Worm (Caenorhabditis elegans): Measurements from ENCODE around the gene rab-19.

The rab-19 gene

DNA sequence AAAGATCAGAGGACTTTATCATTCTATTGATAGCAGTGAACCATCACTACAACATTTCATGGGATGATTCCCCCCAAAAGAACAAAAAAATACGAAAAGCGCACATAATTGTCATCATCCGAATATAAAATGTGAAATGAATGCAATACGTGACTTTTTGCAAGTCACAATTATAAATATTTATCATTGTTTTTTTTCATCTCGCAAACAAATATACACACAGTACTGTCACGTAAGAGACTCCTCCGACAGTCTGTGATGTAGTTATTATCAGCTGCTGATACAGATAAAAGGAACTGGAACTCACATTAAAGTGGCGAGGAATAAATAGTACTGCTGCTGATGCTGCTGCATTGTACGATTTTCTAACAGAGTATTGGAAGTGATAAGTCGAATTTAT is 12.2 kb upstream of the rab-19 start (continued):
- TF ChIP-seq nhr-43 (tag; optimal IDR thresholded peaks at IDR 0.05; ENCODE audit: poor library complexity, severe bottlenecking): peak; percentile 8
- no peak for TF ChIP-seq daf-12 (tag; optimal IDR thresholded peaks at IDR 0.05)
- TF ChIP-seq fkh-10 (GFP tag; optimal IDR thresholded peaks at IDR 0.05): no peak
- no peak for TF ChIP-seq nfya-1 (tag; optimal IDR thresholded peaks at IDR 0.05; ENCODE audit: insufficient read depth)
- no peak for TF ChIP-seq hmg-11 (tag; optimal IDR thresholded peaks at IDR 0.05)
- TF ChIP-seq nhr-25 (tag; optimal IDR thresholded peaks at IDR 0.05): no peak
- no peak for TF ChIP-seq tbx-2 (tag; optimal IDR thresholded peaks at IDR 0.05)
- no peak for TF ChIP-seq nhr-23 (tag; optimal IDR thresholded peaks at IDR 0.05)
- no peak for TF ChIP-seq elt-1 (tag; optimal IDR thresholded peaks at IDR 0.05)
- no peak for TF ChIP-seq nhr-12 (tag; optimal IDR thresholded peaks at IDR 0.05)

ce11 chrIV:13395255-13395654 is 11.1 kb upstream of the rab-19 start:
- TF ChIP-seq pha-4 (tag; optimal IDR thresholded peaks at IDR 0.05): peak; percentile 81
- TF ChIP-seq nhr-77 (tag; optimal IDR thresholded peaks at IDR 0.05): no peak
- TF ChIP-seq lin-15B (tag; optimal IDR thresholded peaks at IDR 0.05): peak; percentile 45
- TF ChIP-seq ceh-16 (tag; optimal IDR thresholded peaks at IDR 0.05): no peak
- no peak for TF ChIP-seq nhr-237 (tag; optimal IDR thresholded peaks at IDR 0.05)
- no peak for TF ChIP-seq eor-1 (tag; optimal IDR thresholded peaks at IDR 0.05)
- peak; percentile 93 for TF ChIP-seq nhr-43 (tag; optimal IDR thresholded peaks at IDR 0.05; ENCODE audit: poor library complexity, severe bottlenecking)
- peak; percentile 70 for TF ChIP-seq fkh-10 (GFP tag; optimal IDR thresholded peaks at IDR 0.05)
- TF ChIP-seq sea-2 (GFP tag; optimal IDR thresholded peaks at IDR 0.05): no peak
- TF ChIP-seq nhr-67 (tag; optimal IDR thresholded peaks at IDR 0.05): no peak
- TF ChIP-seq nhr-23 (tag; optimal IDR thresholded peaks at IDR 0.05): peak; percentile 82
- TF ChIP-seq tbx-2 (tag; optimal IDR thresholded peaks at IDR 0.05): peak; percentile 73
- TF ChIP-seq ztf-4 (tag; optimal IDR thresholded peaks at IDR 0.05): peak; percentile 38
- no peak for TF ChIP-seq nhr-28 (tag; optimal IDR thresholded peaks at IDR 0.05)
- no peak for TF ChIP-seq ztf-11 (tag; optimal IDR thresholded peaks at IDR 0.05)
- TF ChIP-seq R02D3.7 (tag; optimal IDR thresholded peaks at IDR 0.05): peak; percentile 66
- peak; percentile 63 for TF ChIP-seq mdl-1 (tag; optimal IDR thresholded peaks at IDR 0.05)
- peak; percentile 87 for TF ChIP-seq jun-1 (tag; optimal IDR thresholded peaks at IDR 0.05)
- TF ChIP-seq pqm-1 (tag; optimal IDR thresholded peaks at IDR 0.05): peak; percentile 65
- TF ChIP-seq ceh-82 (tag; optimal IDR thresholded peaks at IDR 0.05): no peak
- TF ChIP-seq aly-2 (tag; optimal IDR thresholded peaks at IDR 0.05): no peak
- TF ChIP-seq ama-1 (optimal IDR thresholded peaks at IDR 0.05): no peak
- peak; percentile 100 for TF ChIP-seq mml-1 (tag; optimal IDR thresholded peaks at IDR 0.05)
- TF ChIP-seq egl-27 (tag; optimal IDR thresholded peaks at IDR 0.05): peak; percentile 66
- peak; percentile 95 for TF ChIP-seq lin-39 (tag; optimal IDR thresholded peaks at IDR 0.05)
- no peak for TF ChIP-seq ZK546.5 (tag; optimal IDR thresholded peaks at IDR 0.05)
- no peak for TF ChIP-seq nhr-76 (tag; optimal IDR thresholded peaks at IDR 0.05)
- TF ChIP-seq nhr-25 (tag; optimal IDR thresholded peaks at IDR 0.05): peak; percentile 90
- TF ChIP-seq fos-1 (tag; optimal IDR thresholded peaks at IDR 0.05): peak; percentile 18
- peak; percentile 6 for TF ChIP-seq skn-1 (tag; optimal IDR thresholded peaks at IDR 0.05)
- peak; percentile 91 for TF ChIP-seq elt-2 (tag; optimal IDR thresholded peaks at IDR 0.05)
- peak; percentile 36 for TF ChIP-seq unc-39 (tag; optimal IDR thresholded peaks at IDR 0.05)
- peak; percentile 81 for TF ChIP-seq unc-62 (GFP tag; optimal IDR thresholded peaks at IDR 0.05)
- TF ChIP-seq elt-3 (tag; optimal IDR thresholded peaks at IDR 0.05): peak in 1 of 3 experiments; percentile 54
- TF ChIP-seq lsy-12 (tag; optimal IDR thresholded peaks at IDR 0.05): peak; percentile 59
- peak; percentile 91 for TF ChIP-seq nfya-1 (tag; optimal IDR thresholded peaks at IDR 0.05; ENCODE audit: insufficient read depth)
- TF ChIP-seq nhr-12 (tag; optimal IDR thresholded peaks at IDR 0.05): no peak
- no peak for TF ChIP-seq zag-1 (tag; optimal IDR thresholded peaks at IDR 0.05)
- TF ChIP-seq ceh-9 (tag; optimal IDR thresholded peaks at IDR 0.05): no peak
- TF ChIP-seq snpc-4 (tag; optimal IDR thresholded peaks at IDR 0.05): peak; percentile 5
- peak; percentile 62 for TF ChIP-seq elt-1 (tag; optimal IDR thresholded peaks at IDR 0.05)
- no peak for TF ChIP-seq fkh-2 (tag; optimal IDR thresholded peaks at IDR 0.05)
- TF ChIP-seq egl-5 (tag; optimal IDR thresholded peaks at IDR 0.05): peak; percentile 25
- peak; percentile 65 for TF ChIP-seq ceh-28 (tag; optimal IDR thresholded peaks at IDR 0.05)
- TF ChIP-seq hmg-11 (tag; optimal IDR thresholded peaks at IDR 0.05): peak; percentile 95
- TF ChIP-seq daf-12 (tag; optimal IDR thresholded peaks at IDR 0.05): no peak
- TF ChIP-seq nhr-11 (tag; optimal IDR thresholded peaks at IDR 0.05): peak; percentile 59

Data from whole organism, L3 larva.